Worm (Caenorhabditis elegans): Measurements from ENCODE around the gene T02B11.8.
"Not testable (repeated sequence)": the region's sequence is repeated elsewhere in the genome, so short reads cannot be mapped to it uniquely, and the experiment has no call there.

Gene T02B11.8

ce11 chrV:852184-852583 lies 26.3 kb downstream of the T02B11.8 start, which contains the start of gene K09C6.3:
Gene K09C6.3, plus strand, starts transcription at chrV:852484.
- TF ChIP-seq alr-1 (tag; optimal IDR thresholded peaks at IDR 0.05) (no peak), sma-9 (GFP tag; optimal IDR thresholded peaks at IDR 0.05) (no peak), sma-9 (tag; optimal IDR thresholded peaks at IDR 0.05) (no peak), lsy-2 (tag; optimal IDR thresholded peaks at IDR 0.05) (no peak), sem-4 (tag; optimal IDR thresholded peaks at IDR 0.05) (no peak), nhr-23 (tag; optimal IDR thresholded peaks at IDR 0.05) (no peak), sma-3 (GFP tag; optimal IDR thresholded peaks at IDR 0.05) (no peak), unc-62 (GFP tag; optimal IDR thresholded peaks at IDR 0.05) (no peak), dmd-4 (tag; optimal IDR thresholded peaks at IDR 0.05) (no peak), unc-55 (GFP tag; optimal IDR thresholded peaks at IDR 0.05) (no peak), R02D3.7 (tag; optimal IDR thresholded peaks at IDR 0.05) (no peak)

ce11 chrV:849512-849911 lies 29.0 kb downstream of the T02B11.8 start, which contains the start of gene srbc-12:
Gene srbc-12, plus strand, starts transcription at chrV:849812.
- TF ChIP-seq nhr-6 (tag; optimal IDR thresholded peaks at IDR 0.05) (no peak), ceh-16 (tag; optimal IDR thresholded peaks at IDR 0.05) (no peak), ama-1 (optimal IDR thresholded peaks at IDR 0.05) (no peak), C34F6.9 (tag; optimal IDR thresholded peaks at IDR 0.05) (no peak), elt-3 (tag; optimal IDR thresholded peaks at IDR 0.05) (no peak), unc-62 (GFP tag; optimal IDR thresholded peaks at IDR 0.05) (no peak), ztf-4 (tag; optimal IDR thresholded peaks at IDR 0.05) (no peak), unc-39 (tag; optimal IDR thresholded peaks at IDR 0.05) (no peak), nhr-77 (tag; optimal IDR thresholded peaks at IDR 0.05) (no peak), R02D3.7 (tag; optimal IDR thresholded peaks at IDR 0.05) (no peak), nhr-11 (tag; optimal IDR thresholded peaks at IDR 0.05) (no peak), skn-1 (tag; optimal IDR thresholded peaks at IDR 0.05) (no peak), nhr-21 (tag; optimal IDR thresholded peaks at IDR 0.05) (no peak), ztf-1 (GFP tag; conservative IDR thresholded peaks at IDR 0.05) (no peak), Y55F3AM.14 (GFP tag; optimal IDR thresholded peaks at IDR 0.05) (no peak), zag-1 (tag; optimal IDR thresholded peaks at IDR 0.05) (no peak), crh-2 (tag; optimal IDR thresholded peaks at IDR 0.05) (no peak)

ce11 chrV:849042-849441 lies 29.4 kb downstream of the T02B11.8 start:
- TF ChIP-seq elt-3 (tag; optimal IDR thresholded peaks at IDR 0.05): no peak
- TF ChIP-seq unc-39 (tag; optimal IDR thresholded peaks at IDR 0.05): no peak
- no peak for TF ChIP-seq nhr-77 (tag; optimal IDR thresholded peaks at IDR 0.05)

ce11 chrV:847521-847920 lies 30.9 kb downstream of the T02B11.8 start, which contains the start of gene srbc-13:
Gene srbc-13, plus strand, starts transcription at chrV:847821.
- TF ChIP-seq nhr-25 (tag; optimal IDR thresholded peaks at IDR 0.05): no peak
- TF ChIP-seq ZK546.5 (tag; optimal IDR thresholded peaks at IDR 0.05): no peak
- no peak for TF ChIP-seq sem-4 (tag; optimal IDR thresholded peaks at IDR 0.05)
- no peak for TF ChIP-seq nhr-237 (tag; optimal IDR thresholded peaks at IDR 0.05)
- no peak for TF ChIP-seq nhr-10 (tag; optimal IDR thresholded peaks at IDR 0.05)
- no peak for TF ChIP-seq sma-3 (GFP tag; optimal IDR thresholded peaks at IDR 0.05)
- no peak for TF ChIP-seq ztf-1 (GFP tag; conservative IDR thresholded peaks at IDR 0.05)
- TF ChIP-seq mbf-1 (tag; optimal IDR thresholded peaks at IDR 0.05): no peak
- TF ChIP-seq R02D3.7 (tag; optimal IDR thresholded peaks at IDR 0.05): no peak
- TF ChIP-seq egl-27 (tag; optimal IDR thresholded peaks at IDR 0.05): no peak
- TF ChIP-seq snpc-4 (tag; optimal IDR thresholded peaks at IDR 0.05): no peak
- TF ChIP-seq mdl-1 (tag; optimal IDR thresholded peaks at IDR 0.05): no peak
- TF ChIP-seq fos-1 (tag; optimal IDR thresholded peaks at IDR 0.05): no peak
- no peak for TF ChIP-seq ama-1 (optimal IDR thresholded peaks at IDR 0.05)
- no peak for TF ChIP-seq blmp-1 (tag; optimal IDR thresholded peaks at IDR 0.05; ENCODE audit: insufficient read depth)
- TF ChIP-seq nhr-23 (tag; optimal IDR thresholded peaks at IDR 0.05): no peak

ce11 chrV:843118-843517 lies 35.3 kb downstream of the T02B11.8 start, which contains the start of gene K09C6.8:
Gene K09C6.8, minus strand, starts transcription at chrV:843218.
- TF ChIP-seq blmp-1 (tag; optimal IDR thresholded peaks at IDR 0.05; ENCODE audit: insufficient read depth); elt-3 (tag; optimal IDR thresholded peaks at IDR 0.05); nhr-6 (tag; optimal IDR thresholded peaks at IDR 0.05): not testable (repeated sequence)
